Worm (Caenorhabditis elegans) whole organism, L1 larva: ENCODE data around the gene dmsr-6.

ENCODE experiments used
- aha-1 ChIP-seq: fragments of 150-350 bp; optimal IDR thresholded peaks from 2 replicates; lab custom pipeline; 2014; ENCODE audit warnings: missing biosample characterization, missing genetic modification characterization
- ama-1 ChIP-seq: fragments of 150-350 bp; optimal IDR thresholded peaks from 2 replicates; lab custom pipeline; 2014
- ces-1 ChIP-seq: fragments of 150-350 bp; optimal IDR thresholded peaks from 2 replicates; lab custom pipeline; 2014; ENCODE audit warnings: missing biosample characterization, missing genetic modification reagents, missing genetic modification characterization
- dpl-1 ChIP-seq, 3 experiments: fragments of 150-350 bp in 2 of 3; sonication (generic microtip) in 1 of 3; optimal IDR thresholded peaks; 2 replicates each; lab custom pipeline; 2014 to 2017; ENCODE audit warnings: missing biosample characterization in 3 of 3, missing genetic modification characterization in 3 of 3, missing genetic modification reagents in 3 of 3
- elt-2 ChIP-seq: sonication (generic microtip); optimal IDR thresholded peaks from 2 replicates; lab custom pipeline; 2016; ENCODE audit warnings: missing genetic modification characterization, mild to moderate bottlenecking, inconsistent platforms, missing compliant biosample characterization, missing genetic modification reagents
- fos-1 ChIP-seq: fragments of 150-350 bp; optimal IDR thresholded peaks from 2 replicates; lab custom pipeline; 2014; ENCODE audit warnings: missing biosample characterization, missing genetic modification characterization
- lin-13 ChIP-seq: fragments of 150-350 bp; optimal IDR thresholded peaks from 2 replicates; lab custom pipeline; 2014; ENCODE audit warnings: missing biosample characterization, missing genetic modification reagents, missing genetic modification characterization
- lin-35 ChIP-seq, 2 experiments: fragments of 150-350 bp; optimal IDR thresholded peaks; 2 replicates each; lab custom pipeline; 2014; ENCODE audit warnings: missing biosample characterization in 2 of 2, missing genetic modification characterization in 2 of 2, missing genetic modification reagents in 2 of 2
- mdl-1 ChIP-seq, 2 experiments: fragments of 150-350 bp; optimal IDR thresholded peaks; 2 replicates each; lab custom pipeline; 2014 to 2017; ENCODE audit warnings: missing biosample characterization in 2 of 2, missing genetic modification characterization in 2 of 2, inconsistent platforms in 1 of 2
- nhr-12 ChIP-seq: sonication (generic microtip); optimal IDR thresholded peaks from 2 replicates; lab custom pipeline; 2017; ENCODE audit warnings: missing biosample characterization, missing genetic modification characterization
- sox-4 ChIP-seq: sonication (generic microtip); optimal IDR thresholded peaks from 2 replicates; lab custom pipeline; 2016; ENCODE audit warnings: missing genetic modification characterization, missing compliant biosample characterization
- unc-130 ChIP-seq: fragments of 150-350 bp; optimal IDR thresholded peaks from 2 replicates; lab custom pipeline; 2017; ENCODE audit warnings: missing biosample characterization, missing genetic modification characterization, inconsistent platforms
- zag-1 ChIP-seq: fragments of 150-350 bp; optimal IDR thresholded peaks from 2 replicates; lab custom pipeline; 2014; ENCODE audit warnings: missing biosample characterization, missing genetic modification characterization
- ztf-4 ChIP-seq: fragments of 150-350 bp; optimal IDR thresholded peaks from 2 replicates; lab custom pipeline; 2014; ENCODE audit warnings: missing biosample characterization, missing genetic modification characterization

ce11 chrII:14506245-14506644 is 50.8 kb downstream of the dmsr-6 start, which contains the start of gene K10H10.12:
- TF ChIP-seq aha-1 (tag; lab: Kevin White, UChicago) (no peak), lin-13 (GFP tag; lab: Kevin White, UChicago) (no peak), sox-4 (tag; lab: Kevin White, UChicago) (no peak), mdl-1 (tag; optimal IDR thresholded peaks at IDR 0.05; lab: Kevin White, UChicago) (no peak), ama-1 (lab: Kevin White, UChicago) (no peak), elt-2 (tag; lab: Kevin White, UChicago) (no peak), fos-1 (tag; lab: Kevin White, UChicago) (no peak), dpl-1 (GFP tag; optimal IDR thresholded peaks at IDR 0.05; lab: Kevin White, UChicago) (no peak), ztf-4 (tag; lab: Kevin White, UChicago) (no peak), ces-1 (no peak), unc-130 (no peak), zag-1 (tag; lab: Kevin White, UChicago) (no peak), lin-35 (GFP tag; optimal IDR thresholded peaks at IDR 0.05; lab: Kevin White, UChicago) (no peak), nhr-12 (tag; lab: Kevin White, UChicago) (no peak)
